Worm (Caenorhabditis elegans) whole organism, late embryonic: Measurements from ENCODE around the gene F26F2.7.

Experiments
- C38D4.7 ChIP-seq: fragments of 200-800 bp; sonication (Bioruptor generic); optimal IDR thresholded peaks from 2 replicates; lab custom pipeline; 2018; ENCODE audit warnings: mild to moderate bottlenecking, missing genetic modification characterization, moderate library complexity, missing compliant biosample characterization
- F13H6.1 ChIP-seq: sonication (generic microtip); optimal IDR thresholded peaks from 2 replicates; lab custom pipeline; 2016; ENCODE audit warnings: missing genetic modification characterization, missing compliant biosample characterization
- K09A11.1 ChIP-seq: sonication (generic microtip); optimal IDR thresholded peaks from 2 replicates; lab custom pipeline; 2017; ENCODE audit warnings: antibody characterized with exemption, mild to moderate bottlenecking, missing genetic modification characterization, missing compliant biosample characterization; ENCODE audit not compliant: insufficient read depth
- Y22D7AL.16 ChIP-seq: sonication (generic microtip); optimal IDR thresholded peaks from 2 replicates; lab custom pipeline; 2016; ENCODE audit warnings: missing genetic modification characterization, missing compliant biosample characterization
- ceh-24 ChIP-seq: sonication (generic microtip); optimal IDR thresholded peaks from 2 replicates; lab custom pipeline; 2016; ENCODE audit warnings: mild to moderate bottlenecking, missing genetic modification characterization, missing compliant biosample characterization
- ceh-30 ChIP-seq: fragments of 150-350 bp; optimal IDR thresholded peaks from 2 replicates; lab custom pipeline; 2014; ENCODE audit warnings: missing biosample characterization, missing genetic modification characterization
- ceh-34 ChIP-seq: sonication (generic microtip); optimal IDR thresholded peaks from 2 replicates; lab custom pipeline; 2016; ENCODE audit warnings: mild to moderate bottlenecking, missing genetic modification characterization, missing compliant biosample characterization
- ceh-45 ChIP-seq: fragments of 200-800 bp; sonication (Bioruptor generic); IDR thresholded peaks from 2 replicates; pipeline ENCODE4 v1.3.6; 2022; ENCODE audit warnings: missing genetic modification reagents, missing genetic modification characterization, missing compliant biosample characterization
- ceh-48 ChIP-seq: sonication (generic microtip); optimal IDR thresholded peaks from 2 replicates; lab custom pipeline; 2016; ENCODE audit warnings: missing genetic modification characterization, inconsistent platforms, missing compliant biosample characterization
- ceh-9 ChIP-seq: sonication (generic microtip); optimal IDR thresholded peaks from 2 replicates; lab custom pipeline; 2016; ENCODE audit warnings: mild to moderate bottlenecking, missing genetic modification characterization, inconsistent platforms, missing compliant biosample characterization
- dmd-4 ChIP-seq: sonication (generic microtip); optimal IDR thresholded peaks from 2 replicates; lab custom pipeline; 2016; ENCODE audit warnings: borderline replicate concordance, missing genetic modification characterization, missing compliant biosample characterization
- dve-1 ChIP-seq: sonication (generic microtip); optimal IDR thresholded peaks from 2 replicates; lab custom pipeline; 2017; ENCODE audit warnings: antibody characterized with exemption, mild to moderate bottlenecking, missing genetic modification characterization, missing compliant biosample characterization
- elt-4 ChIP-seq: sonication (generic microtip); optimal IDR thresholded peaks from 2 replicates; lab custom pipeline; 2016; ENCODE audit warnings: missing genetic modification characterization, missing compliant biosample characterization
- eyg-1 ChIP-seq: sonication (generic microtip); optimal IDR thresholded peaks from 2 replicates; lab custom pipeline; 2016; ENCODE audit warnings: missing genotype, missing genetic modification characterization, missing compliant biosample characterization
- fax-1 ChIP-seq: sonication (generic microtip); optimal IDR thresholded peaks from 2 replicates; lab custom pipeline; 2016; ENCODE audit warnings: missing genotype, missing genetic modification characterization, missing compliant biosample characterization
- hlh-15 ChIP-seq: sonication (generic microtip); optimal IDR thresholded peaks from 2 replicates; lab custom pipeline; 2016; ENCODE audit warnings: missing genetic modification characterization, missing compliant biosample characterization
- hlh-6 ChIP-seq: sonication (generic microtip); optimal IDR thresholded peaks from 2 replicates; lab custom pipeline; 2016; ENCODE audit warnings: missing genotype, missing genetic modification characterization, missing compliant biosample characterization
- hlh-8 ChIP-seq: sonication (generic microtip); optimal IDR thresholded peaks from 2 replicates; lab custom pipeline; 2016; ENCODE audit warnings: missing genotype, missing genetic modification characterization, missing compliant biosample characterization
- lin-11 ChIP-seq: fragments of 200-800 bp; sonication (Bioruptor generic); optimal IDR thresholded peaks from 2 replicates; lab custom pipeline; 2018; ENCODE audit warnings: mild to moderate bottlenecking, missing genetic modification characterization, missing compliant biosample characterization
- mec-3 ChIP-seq: sonication (generic microtip); optimal IDR thresholded peaks from 2 replicates; lab custom pipeline; 2016; ENCODE audit warnings: borderline replicate concordance, missing genetic modification characterization, missing compliant biosample characterization
- nhr-11 ChIP-seq: fragments of 150-350 bp; optimal IDR thresholded peaks from 2 replicates; lab custom pipeline; 2014; ENCODE audit warnings: missing biosample characterization, missing genetic modification characterization
- npax-4 ChIP-seq: sonication (generic microtip); optimal IDR thresholded peaks from 2 replicates; lab custom pipeline; 2016; ENCODE audit warnings: missing genetic modification characterization, missing compliant biosample characterization
- pag-3 ChIP-seq: sonication (generic microtip); optimal IDR thresholded peaks from 2 replicates; lab custom pipeline; 2016; ENCODE audit warnings: missing compliant biosample characterization, missing genetic modification characterization, borderline replicate concordance
- pha-2 ChIP-seq: sonication (generic microtip); optimal IDR thresholded peaks from 2 replicates; lab custom pipeline; 2017; ENCODE audit warnings: mild to moderate bottlenecking, missing genetic modification characterization, missing compliant biosample characterization
- pha-4 ChIP-seq: fragments of 150-350 bp; optimal IDR thresholded peaks from 2 replicates; lab custom pipeline; 2018; ENCODE audit warnings: missing biosample characterization, missing genetic modification reagents, missing genetic modification characterization
- pqm-1 ChIP-seq: sonication (generic microtip); optimal IDR thresholded peaks from 2 replicates; lab custom pipeline; 2016; ENCODE audit warnings: missing genetic modification characterization, missing compliant biosample characterization
- rnt-1 ChIP-seq: sonication (generic microtip); optimal IDR thresholded peaks from 2 replicates; lab custom pipeline; 2016; ENCODE audit warnings: missing genetic modification characterization, missing compliant biosample characterization
- sox-2 ChIP-seq: fragments of 200-800 bp; sonication (Bioruptor generic); IDR thresholded peaks from 2 replicates; pipeline ENCODE4 v1.3.6; 2022; ENCODE audit warnings: missing genetic modification reagents, missing genetic modification characterization, missing compliant biosample characterization
- syd-9 ChIP-seq: sonication (generic microtip); optimal IDR thresholded peaks from 2 replicates; lab custom pipeline; 2016; ENCODE audit warnings: mild to moderate bottlenecking, missing genetic modification characterization, moderate library complexity, missing compliant biosample characterization
- tbx-7 ChIP-seq: sonication (generic microtip); optimal IDR thresholded peaks from 2 replicates; lab custom pipeline; 2016; ENCODE audit warnings: missing genotype, missing genetic modification characterization, missing compliant biosample characterization
- ttx-3 ChIP-seq: sonication (generic microtip); optimal IDR thresholded peaks from 2 replicates; lab custom pipeline; 2016; ENCODE audit warnings: missing genetic modification reagents, missing genetic modification characterization, missing compliant biosample characterization
- unc-42 ChIP-seq: sonication (generic microtip); optimal IDR thresholded peaks from 2 replicates; lab custom pipeline; 2016; ENCODE audit warnings: missing genotype, missing genetic modification characterization, missing compliant biosample characterization
- unc-55 ChIP-seq: sonication (generic microtip); optimal IDR thresholded peaks from 2 replicates; lab custom pipeline; 2017; ENCODE audit warnings: missing biosample characterization, missing genetic modification reagents, missing genetic modification characterization
- unc-86 ChIP-seq: sonication (generic microtip); optimal IDR thresholded peaks from 2 replicates; lab custom pipeline; 2016; ENCODE audit warnings: missing genetic modification characterization, missing compliant biosample characterization
- zip-5 ChIP-seq: sonication (generic microtip); optimal IDR thresholded peaks from 2 replicates; lab custom pipeline; 2016; ENCODE audit warnings: missing genetic modification characterization, missing compliant biosample characterization
- ztf-16 ChIP-seq: sonication (generic microtip); optimal IDR thresholded peaks from 2 replicates; lab custom pipeline; 2017; ENCODE audit warnings: missing genetic modification characterization, missing compliant biosample characterization

The F26F2.7 gene

DNA sequence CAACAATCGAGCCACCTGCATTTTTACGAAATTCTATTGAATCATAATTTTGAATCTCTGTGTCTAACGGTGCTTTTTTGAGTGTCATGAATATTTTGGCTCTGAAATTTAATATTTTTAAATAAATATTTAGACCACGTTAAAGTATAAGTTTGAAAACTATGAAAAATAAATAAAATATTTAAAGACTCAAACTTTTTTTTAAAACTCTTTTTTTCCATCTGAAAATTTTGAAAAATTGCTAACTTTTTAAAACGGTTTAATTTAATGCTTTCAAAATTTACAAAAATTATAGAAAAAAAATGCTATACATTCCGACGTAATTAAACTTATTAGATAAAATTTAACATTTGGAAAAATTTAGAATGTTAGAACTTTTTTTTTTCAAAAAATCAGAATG, 36.7 kb upstream of the F26F2.7 start, which contains the start of gene slc-36.3:
slc-36.3 (minus strand) TSS at position 101 of the 400 bp plus-strand sequence.
- TF ChIP-seq ceh-34 (tag; lab: Kevin White, UChicago) (no peak), eyg-1 (no peak), npax-4 (tag; lab: Kevin White, UChicago) (no peak), zip-5 (tag; lab: Kevin White, UChicago) (no peak), ceh-30 (no peak), F13H6.1 (tag; lab: Kevin White, UChicago) (no peak), elt-4 (tag; lab: Kevin White, UChicago) (no peak), nhr-11 (no peak), unc-86 (tag; lab: Kevin White, UChicago) (no peak), pqm-1 (tag; lab: Kevin White, UChicago) (no peak), ceh-24 (tag; lab: Kevin White, UChicago) (no peak), pag-3 (tag; lab: Kevin White, UChicago) (no peak), K09A11.1 (no peak)

DNA sequence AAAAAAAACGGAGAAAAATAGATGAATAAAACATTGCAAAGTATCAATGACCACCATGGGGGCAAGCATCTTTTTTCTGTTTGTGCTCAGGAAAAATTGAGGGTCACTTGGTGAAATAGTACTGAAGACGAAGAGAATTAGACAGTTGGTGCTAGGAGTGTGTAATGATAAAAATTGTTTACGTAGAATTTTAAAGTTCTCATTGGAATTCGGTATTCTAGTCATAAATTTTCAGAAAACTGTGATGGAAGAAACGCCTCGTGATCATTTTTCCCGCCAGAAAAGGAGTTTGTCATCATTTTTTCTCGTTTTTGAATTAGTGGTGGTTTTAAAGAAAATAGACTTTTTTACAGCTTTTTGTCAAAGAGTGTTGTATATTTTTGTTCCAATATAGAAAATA, 36.2 kb upstream of the F26F2.7 start:
- no peak for TF ChIP-seq pag-3 (tag; lab: Kevin White, UChicago)
- TF ChIP-seq C38D4.7: no peak
- no peak for TF ChIP-seq K09A11.1
- no peak for TF ChIP-seq pha-2 (tag; lab: Kevin White, UChicago)
- no peak for TF ChIP-seq ttx-3 (tag; lab: Kevin White, UChicago)
- no peak for TF ChIP-seq Y22D7AL.16
- TF ChIP-seq hlh-6 (tag; lab: Kevin White, UChicago): no peak
- TF ChIP-seq unc-55 (GFP tag; lab: Kevin White, UChicago): no peak
- TF ChIP-seq pha-4 (tag; lab: Kevin White, UChicago): no peak
- no peak for TF ChIP-seq syd-9

DNA sequence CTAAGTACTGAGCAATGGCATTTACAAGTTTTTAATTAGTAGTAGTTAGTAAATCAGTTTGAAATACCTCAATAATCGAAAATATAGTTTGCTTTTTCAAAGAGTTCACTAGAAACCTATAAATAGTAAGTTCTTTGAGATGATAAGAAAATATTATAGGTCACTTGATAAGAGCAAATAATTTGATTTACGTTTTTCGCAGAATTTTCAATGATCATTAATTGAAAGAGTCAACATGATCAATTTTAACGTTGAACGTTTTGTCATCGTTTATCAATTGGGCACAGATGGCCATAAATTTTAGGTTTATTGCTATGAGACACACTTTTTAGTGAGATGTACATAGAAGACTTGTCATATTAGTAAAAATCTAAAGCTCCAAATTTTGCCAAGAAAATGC, 35.0 kb upstream of the F26F2.7 start:
- no peak for TF ChIP-seq ceh-48 (tag; lab: Kevin White, UChicago)
- no peak for TF ChIP-seq pha-2 (tag; lab: Kevin White, UChicago)
- no peak for TF ChIP-seq pqm-1 (tag; lab: Kevin White, UChicago)
- no peak for TF ChIP-seq syd-9
- TF ChIP-seq hlh-8 (tag; lab: Kevin White, UChicago): no peak
- TF ChIP-seq lin-11: no peak
- TF ChIP-seq elt-4 (tag; lab: Kevin White, UChicago): no peak
- TF ChIP-seq hlh-15 (tag; lab: Kevin White, UChicago): no peak
- TF ChIP-seq rnt-1 (tag; lab: Kevin White, UChicago): no peak
- no peak for TF ChIP-seq Y22D7AL.16
- no peak for TF ChIP-seq ztf-16 (tag; lab: Kevin White, UChicago)
- TF ChIP-seq fax-1 (tag; lab: Kevin White, UChicago): no peak
- TF ChIP-seq dve-1 (tag; lab: Kevin White, UChicago): no peak

DNA sequence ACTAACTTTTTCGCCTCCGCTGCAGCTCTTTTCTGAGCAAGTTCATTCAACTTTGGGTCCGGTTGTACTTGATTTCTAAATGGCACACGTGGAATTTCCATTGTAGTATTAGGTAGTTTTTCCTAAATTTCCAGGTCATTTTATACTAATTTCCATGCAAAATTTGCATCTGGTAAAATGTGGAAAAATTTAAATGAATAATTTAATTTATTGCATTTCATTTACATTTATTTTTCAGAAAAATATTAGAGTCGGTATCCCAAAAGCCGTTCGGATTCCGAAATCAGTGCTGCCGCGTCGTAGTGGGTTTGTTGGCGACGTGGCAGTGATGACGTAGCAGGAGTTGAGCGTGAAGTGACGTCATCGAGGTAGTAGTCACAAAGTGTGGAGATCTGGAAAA, 33.7 kb upstream of the F26F2.7 start, which contains the start of gene Y38H6C.18:
Y38H6C.18 (minus strand) TSS at position 101 of the 400 bp plus-strand sequence.
- TF ChIP-seq unc-86 (tag; lab: Kevin White, UChicago) (no peak), dmd-4 (no peak), syd-9 (no peak), ceh-9 (no peak)

DNA sequence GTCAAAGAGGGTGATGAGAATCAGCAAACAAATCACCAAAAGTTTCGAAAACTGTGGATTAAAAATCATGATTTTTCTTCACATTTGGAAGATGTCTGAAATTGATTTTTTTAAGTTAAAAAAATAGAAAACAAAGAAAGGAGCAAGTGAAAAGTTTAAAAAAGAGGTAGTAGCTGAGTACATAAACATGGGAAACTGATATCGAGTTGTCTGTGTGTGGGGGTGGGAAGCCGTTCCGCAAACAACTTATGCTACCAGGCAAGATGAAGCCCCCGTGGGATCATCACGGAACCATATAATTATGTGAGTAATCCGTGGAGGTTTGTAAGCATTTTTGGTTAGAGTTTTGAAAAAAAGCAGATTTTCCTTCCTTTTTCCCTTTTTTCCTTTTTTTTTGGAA, 29.7 kb upstream of the F26F2.7 start, which contains the start of gene Y38H6C.20:
Y38H6C.20 (minus strand) TSS at position 101 of the 400 bp plus-strand sequence.
- TF ChIP-seq mec-3 (tag; lab: Kevin White, UChicago): no peak

DNA sequence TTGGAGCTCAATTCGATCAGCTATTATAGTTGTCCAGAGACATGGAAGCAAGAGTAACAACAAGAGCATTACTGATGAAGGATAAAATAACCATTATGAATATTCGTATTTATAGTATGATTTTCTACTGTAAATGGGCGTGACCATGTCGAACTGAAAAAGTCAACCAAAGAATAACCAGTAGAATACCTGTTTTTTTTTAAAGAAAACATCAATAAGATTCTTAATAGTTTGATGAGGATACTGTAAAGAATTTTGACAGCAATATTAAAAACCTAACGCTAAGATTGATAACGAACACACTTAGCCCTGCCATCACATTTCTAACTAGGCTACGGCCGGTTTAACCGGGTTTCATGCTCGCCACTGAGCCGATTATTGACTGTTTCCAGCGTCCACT, 27.8 kb upstream of the F26F2.7 start, which contains the start of gene vmo-1:
vmo-1 (minus strand) TSS at position 101 of the 400 bp plus-strand sequence.
- TF ChIP-seq ceh-48 (tag; lab: Kevin White, UChicago) (no peak), tbx-7 (no peak), sox-2 (GFP tag; lab: Robert Waterston, UW) (no peak), ceh-45 (GFP tag; lab: Robert Waterston, UW) (no peak), K09A11.1 (no peak), unc-42 (tag; lab: Kevin White, UChicago) (no peak)
